Worm (Caenorhabditis elegans) whole organism, L4 larva: ENCODE data around the gene B0284.3.

Source experiments
- F10B5.3 ChIP-seq: sonication (generic microtip); optimal IDR thresholded peaks from 2 replicates; lab custom pipeline; 2016; ENCODE audit warnings: mild to moderate bottlenecking, missing genetic modification characterization, missing compliant biosample characterization
- F26F4.8 ChIP-seq: fragments of 200-800 bp; sonication (Bioruptor generic); conservative IDR thresholded peaks from 2 replicates; pipeline ENCODE4 v1.3.6; 2022; ENCODE audit warnings: missing genetic modification characterization, missing compliant biosample characterization
- F49E8.2 ChIP-seq: sonication (generic microtip); optimal IDR thresholded peaks from 2 replicates; lab custom pipeline; 2016; ENCODE audit warnings: missing compliant biosample characterization, mild to moderate bottlenecking, missing genetic modification characterization, borderline replicate concordance
- R02D3.7 ChIP-seq: fragments of 150-350 bp; sonication (generic microtip); optimal IDR thresholded peaks from 3 replicates; lab custom pipeline; 2014; ENCODE audit warnings: missing biosample characterization, missing genetic modification characterization
- T20F7.1 ChIP-seq: fragments of 200-800 bp; sonication (Bioruptor generic); optimal IDR thresholded peaks from 2 replicates; lab custom pipeline; 2018; ENCODE audit warnings: mild to moderate bottlenecking, missing genetic modification characterization, missing compliant biosample characterization
- Y105C5A.15 ChIP-seq: fragments of 200-800 bp; sonication (Bioruptor generic); IDR thresholded peaks from 2 replicates; pipeline ENCODE4 v1.3.6; 2022; ENCODE audit warnings: missing genetic modification characterization, missing compliant biosample characterization
- ZK337.2 ChIP-seq: fragments of 200-800 bp; sonication (Bioruptor generic); IDR thresholded peaks from 2 replicates; pipeline ENCODE4 v1.3.6; 2022; ENCODE audit warnings: missing genetic modification reagents, missing genetic modification characterization, missing compliant biosample characterization
- aha-1 ChIP-seq: fragments of 150-350 bp; peaks from one replicate; lab custom pipeline; 2014; ENCODE audit warnings: missing biosample characterization, missing genetic modification characterization
- attf-4 ChIP-seq: sonication (generic microtip); optimal IDR thresholded peaks from 3 replicates; lab custom pipeline; 2017; ENCODE audit warnings: missing biosample characterization, missing genetic modification characterization
- ceh-20 ChIP-seq: fragments of 200-800 bp; sonication (Bioruptor generic); IDR thresholded peaks from 2 replicates; pipeline ENCODE4 v1.3.6; 2022; ENCODE audit warnings: missing genetic modification reagents, missing genetic modification characterization, missing compliant biosample characterization
- ceh-44 ChIP-seq: fragments of 200-800 bp; sonication (Bioruptor generic); IDR thresholded peaks from 2 replicates; pipeline ENCODE4 v1.3.6; 2022; ENCODE audit warnings: missing genetic modification reagents, missing genetic modification characterization, missing compliant biosample characterization
- ceh-62 ChIP-seq: sonication (generic microtip); optimal IDR thresholded peaks from 2 replicates; lab custom pipeline; 2017; ENCODE audit warnings: missing biosample characterization, missing genetic modification characterization
- cey-2 ChIP-seq: sonication (generic microtip); optimal IDR thresholded peaks from 3 replicates; lab custom pipeline; 2017; ENCODE audit warnings: missing genetic modification characterization, mild to moderate bottlenecking, missing compliant biosample characterization, antibody characterized with exemption, borderline replicate concordance; ENCODE audit not compliant: insufficient read depth
- ctbp-1 ChIP-seq: fragments of 200-800 bp; sonication (Bioruptor generic); IDR thresholded peaks from 2 replicates; pipeline ENCODE4 v1.3.6; 2022; ENCODE audit warnings: missing genetic modification reagents, missing genetic modification characterization, missing compliant biosample characterization
- daf-19 ChIP-seq: fragments of 200-800 bp; sonication (Bioruptor generic); conservative IDR thresholded peaks from 2 replicates; pipeline ENCODE4 v1.3.6; 2022; ENCODE audit warnings: missing genetic modification characterization, missing compliant biosample characterization
- dmd-6 ChIP-seq: fragments of 200-800 bp; sonication (Bioruptor generic); IDR thresholded peaks from 2 replicates; pipeline ENCODE4 v1.3.6; 2022; ENCODE audit warnings: missing genetic modification reagents, missing genetic modification characterization, missing compliant biosample characterization
- dmd-8 ChIP-seq: fragments of 200-800 bp; sonication (Bioruptor generic); IDR thresholded peaks from 2 replicates; pipeline ENCODE4 v1.3.6; 2022; ENCODE audit warnings: missing genetic modification characterization, missing compliant biosample characterization
- dmd-9 ChIP-seq: fragments of 200-800 bp; sonication (Bioruptor generic); IDR thresholded peaks from 2 replicates; pipeline ENCODE4 v1.3.6; 2022; ENCODE audit warnings: missing genetic modification reagents, missing genetic modification characterization, missing compliant biosample characterization
- duxl-1 ChIP-seq: sonication (generic microtip); optimal IDR thresholded peaks from 2 replicates; lab custom pipeline; 2016; ENCODE audit warnings: mild to moderate bottlenecking, missing genetic modification characterization, moderate library complexity, missing compliant biosample characterization; ENCODE audit not compliant: poor library complexity
- fkh-10 ChIP-seq: fragments of 150-350 bp; optimal IDR thresholded peaks from 2 replicates; lab custom pipeline; 2014; ENCODE audit warnings: missing biosample characterization, missing genetic modification reagents, missing genetic modification characterization
- hif-1 ChIP-seq, 2 experiments: sonication (generic microtip); optimal IDR thresholded peaks; 2 replicates each; lab custom pipeline; 2016 to 2017; ENCODE audit warnings: missing compliant biosample characterization in 2 of 2, missing genetic modification characterization in 2 of 2, missing genetic modification reagents in 2 of 2, missing genotype in 2 of 2, mild to moderate bottlenecking in 1 of 2
- hlh-30 ChIP-seq: sonication (generic microtip); optimal IDR thresholded peaks from 2 replicates; lab custom pipeline; 2017; ENCODE audit warnings: antibody characterized with exemption, mild to moderate bottlenecking, missing genetic modification characterization, missing compliant biosample characterization; ENCODE audit not compliant: insufficient read depth
- hmg-1.1 ChIP-seq: fragments of 200-800 bp; sonication (Bioruptor generic); IDR thresholded peaks from 2 replicates; pipeline ENCODE4 v1.3.6; 2022; ENCODE audit warnings: missing genetic modification reagents, missing genetic modification characterization, missing compliant biosample characterization
- jun-1 ChIP-seq: fragments of 150-350 bp; optimal IDR thresholded peaks from 2 replicates; lab custom pipeline; 2014; ENCODE audit warnings: missing biosample characterization, missing genetic modification reagents, missing genetic modification characterization
- lin-29 ChIP-seq: fragments of 200-800 bp; sonication (Bioruptor generic); IDR thresholded peaks from 2 replicates; pipeline ENCODE4 v1.3.6; 2022; ENCODE audit warnings: missing genetic modification reagents, missing genetic modification characterization, missing compliant biosample characterization
- lin-38 ChIP-seq: fragments of 200-800 bp; sonication (Bioruptor generic); IDR thresholded peaks from 2 replicates; pipeline ENCODE4 v1.3.6; 2022; ENCODE audit warnings: missing genetic modification reagents, missing genetic modification characterization, missing compliant biosample characterization
- lin-39 ChIP-seq: fragments of 150-350 bp; optimal IDR thresholded peaks from 2 replicates; lab custom pipeline; 2014; ENCODE audit warnings: missing biosample characterization, missing genetic modification reagents, missing genetic modification characterization
- lsy-2 ChIP-seq, 2 experiments: fragments of 150-350 bp in 1 of 2; sonication (generic microtip) in 1 of 2; optimal IDR thresholded peaks; 2 replicates each; lab custom pipeline; 2014 to 2017; ENCODE audit warnings: missing biosample characterization in 2 of 2, missing genetic modification characterization in 2 of 2
- madf-5 ChIP-seq, 2 experiments: fragments of 200-800 bp; sonication (Bioruptor generic); IDR thresholded peaks; 2 replicates each; pipeline ENCODE4 v1.3.6; 2022; ENCODE audit warnings: missing compliant biosample characterization in 2 of 2, missing genetic modification characterization in 2 of 2
- madf-9 ChIP-seq: fragments of 200-800 bp; sonication (Bioruptor generic); conservative IDR thresholded peaks from 2 replicates; pipeline ENCODE4 v1.3.6; 2022; ENCODE audit warnings: missing genetic modification reagents, missing genetic modification characterization, missing compliant biosample characterization
- mdt-29 ChIP-seq: fragments of 200-800 bp; sonication (Bioruptor generic); IDR thresholded peaks from 2 replicates; pipeline ENCODE4 v1.3.6; 2022; ENCODE audit warnings: missing genetic modification reagents, missing genetic modification characterization, missing compliant biosample characterization
- mes-2 ChIP-seq: sonication (generic microtip); optimal IDR thresholded peaks from 2 replicates; lab custom pipeline; 2016; ENCODE audit warnings: missing genotype, mild to moderate bottlenecking, missing genetic modification characterization, missing compliant biosample characterization; ENCODE audit not compliant: poor library complexity, severe bottlenecking
- mxl-2 ChIP-seq: fragments of 200-800 bp; sonication (Bioruptor generic); conservative IDR thresholded peaks from 2 replicates; pipeline ENCODE4 v1.3.6; 2022; ENCODE audit warnings: missing genetic modification reagents, missing genetic modification characterization, missing compliant biosample characterization
- mxl-3 ChIP-seq: fragments of 200-800 bp; sonication (Bioruptor generic); optimal IDR thresholded peaks from 2 replicates; lab custom pipeline; 2018; ENCODE audit warnings: mild to moderate bottlenecking, missing genetic modification characterization, missing compliant biosample characterization
- nhr-28 ChIP-seq: fragments of 150-350 bp; optimal IDR thresholded peaks from 2 replicates; lab custom pipeline; 2014; ENCODE audit warnings: missing biosample characterization, missing genetic modification characterization
- nhr-42 ChIP-seq: fragments of 200-800 bp; sonication (Bioruptor generic); IDR thresholded peaks from 2 replicates; pipeline ENCODE4 v1.3.6; 2022; ENCODE audit warnings: missing genetic modification characterization, missing compliant biosample characterization
- nhr-76 ChIP-seq: fragments of 150-350 bp; optimal IDR thresholded peaks from 2 replicates; lab custom pipeline; 2014; ENCODE audit warnings: missing biosample characterization, missing genetic modification characterization
- sdz-12 ChIP-seq: fragments of 200-800 bp; sonication (Bioruptor generic); optimal IDR thresholded peaks from 2 replicates; lab custom pipeline; 2018; ENCODE audit warnings: mild to moderate bottlenecking, missing genetic modification characterization, missing compliant biosample characterization
- skn-1 ChIP-seq: fragments of 150-350 bp; optimal IDR thresholded peaks from 2 replicates; lab custom pipeline; 2014; ENCODE audit warnings: missing biosample characterization, missing genetic modification characterization
- snpc-1.2 ChIP-seq: fragments of 200-800 bp; sonication (Bioruptor generic); IDR thresholded peaks from 2 replicates; pipeline ENCODE4 v1.3.6; 2022; ENCODE audit warnings: missing genetic modification reagents, missing genetic modification characterization, missing compliant biosample characterization
- spr-1 ChIP-seq: sonication (generic microtip); optimal IDR thresholded peaks from 2 replicates; lab custom pipeline; 2016; ENCODE audit warnings: mild to moderate bottlenecking, missing genetic modification characterization, missing compliant biosample characterization
- tra-1 ChIP-seq: fragments of 200-800 bp; sonication (Bioruptor generic); IDR thresholded peaks from 2 replicates; pipeline ENCODE4 v1.3.6; 2022; ENCODE audit warnings: missing genetic modification reagents, missing genetic modification characterization, missing compliant biosample characterization
- zip-11 ChIP-seq: fragments of 200-800 bp; sonication (Bioruptor generic); IDR thresholded peaks from 2 replicates; pipeline ENCODE4 v1.3.6; 2022; ENCODE audit warnings: missing genetic modification characterization, missing compliant biosample characterization

The B0284.3 gene

DNA sequence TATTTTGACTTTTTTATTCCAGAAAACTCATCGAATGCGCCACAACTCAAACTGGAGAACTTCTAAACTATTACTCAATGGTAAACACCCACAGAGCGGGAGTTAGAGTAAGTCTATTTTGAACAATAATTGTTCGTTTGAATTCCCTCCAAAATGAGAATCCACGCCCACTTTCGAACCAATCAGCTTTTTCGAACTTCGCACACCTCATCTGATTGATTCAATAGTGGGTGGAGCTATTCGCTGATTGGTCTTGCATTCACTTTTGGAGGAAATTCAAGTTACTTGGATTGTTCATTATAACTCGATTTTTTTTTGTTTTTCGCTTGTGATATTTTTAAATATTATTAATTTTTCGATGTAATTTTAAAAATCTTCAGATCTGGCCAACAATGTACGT lies 16.2 kb upstream of the B0284.3 start:
- TF ChIP-seq snpc-1.2 (GFP tag; lab: Robert Waterston, UW) (no peak), ceh-62 (no peak), mxl-2 (GFP tag; lab: Robert Waterston, UW) (no peak), dmd-6 (GFP tag; lab: Robert Waterston, UW) (no peak), cey-2 (no peak), F10B5.3 (tag; lab: Kevin White, UChicago) (no peak), hlh-30 (tag; lab: Kevin White, UChicago) (no peak), jun-1 (no peak), dmd-8 (GFP tag; lab: Robert Waterston, UW) (no peak), skn-1 (tag; lab: Kevin White, UChicago) (no peak), R02D3.7 (tag; lab: Kevin White, UChicago) (no peak), hif-1 (tag; optimal IDR thresholded peaks at IDR 0.05; lab: Kevin White, UChicago) (no peak), lin-39 (tag; lab: Kevin White, UChicago) (no peak), F49E8.2 (tag; lab: Kevin White, UChicago) (no peak), zip-11 (GFP tag; lab: Robert Waterston, UW) (no peak), spr-1 (tag; lab: Kevin White, UChicago) (no peak)

DNA sequence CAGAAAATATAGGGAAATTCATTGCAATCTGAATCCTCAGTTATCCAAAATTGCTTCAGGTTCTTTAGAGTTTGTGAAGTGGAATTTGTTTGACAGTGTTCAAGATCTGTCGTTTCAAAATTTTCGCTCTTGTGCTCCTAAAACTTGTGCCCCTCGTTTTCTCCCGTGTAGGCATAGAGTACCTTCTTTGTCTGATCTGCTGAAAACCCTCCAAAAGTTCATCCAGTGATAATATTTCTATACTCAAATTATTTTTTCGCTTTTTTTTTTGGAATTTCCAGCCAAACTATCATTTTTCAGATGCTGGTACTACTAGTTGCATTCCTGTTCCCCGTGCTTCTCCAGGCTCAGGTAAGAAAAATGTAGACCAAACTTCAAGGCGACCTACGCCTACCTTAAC lies 14.9 kb upstream of the B0284.3 start, which contains the start of gene R07E5.4:
Gene R07E5.4 (plus strand): TSS at position 301 of the 400 bp plus-strand sequence.
- no peak for TF ChIP-seq ZK337.2
- TF ChIP-seq mxl-2 (GFP tag; lab: Robert Waterston, UW) = no peak
- TF ChIP-seq duxl-1 = no peak
- TF ChIP-seq ceh-62 = no peak
- no peak for TF ChIP-seq F10B5.3 (tag; lab: Kevin White, UChicago)
- TF ChIP-seq lin-29 (GFP tag; lab: Robert Waterston, UW) = no peak
- no peak for TF ChIP-seq ceh-44
- TF ChIP-seq dmd-8 (GFP tag; lab: Robert Waterston, UW) = no peak
- TF ChIP-seq fkh-10 = no peak
- TF ChIP-seq ceh-20 (GFP tag; lab: Robert Waterston, UW) = no peak
- no peak for TF ChIP-seq spr-1 (tag; lab: Kevin White, UChicago)
- TF ChIP-seq mxl-3 = no peak
- TF ChIP-seq attf-4 (tag; lab: Kevin White, UChicago) = no peak
- no peak for TF ChIP-seq mdt-29 (GFP tag; lab: Robert Waterston, UW)
- TF ChIP-seq sdz-12 (GFP tag; lab: Kevin White, UChicago) = no peak
- no peak for TF ChIP-seq dmd-9 (GFP tag; lab: Robert Waterston, UW)
- no peak for TF ChIP-seq nhr-76

DNA sequence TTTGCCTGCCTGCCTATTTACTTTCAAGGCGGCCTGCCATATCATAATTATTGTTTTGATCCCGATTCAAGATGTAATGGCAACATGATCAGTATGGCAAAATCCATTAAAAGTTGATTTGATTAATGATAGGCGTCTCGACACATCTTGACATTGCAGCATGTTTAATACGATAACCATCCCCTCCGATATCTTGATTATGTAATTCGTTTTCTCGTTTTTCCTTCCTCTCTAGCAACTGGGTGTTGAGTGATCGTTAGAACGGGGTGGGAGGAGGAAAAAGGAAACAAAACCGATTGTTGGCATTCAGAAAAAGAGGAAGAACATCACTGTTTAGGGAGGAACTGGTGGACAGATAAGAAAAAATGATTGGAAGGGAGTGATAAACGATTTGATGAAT lies 12.3 kb upstream of the B0284.3 start:
- TF ChIP-seq F49E8.2 (tag; lab: Kevin White, UChicago) = no peak
- TF ChIP-seq aha-1 (tag; lab: Kevin White, UChicago) = peak; percentile 38

DNA sequence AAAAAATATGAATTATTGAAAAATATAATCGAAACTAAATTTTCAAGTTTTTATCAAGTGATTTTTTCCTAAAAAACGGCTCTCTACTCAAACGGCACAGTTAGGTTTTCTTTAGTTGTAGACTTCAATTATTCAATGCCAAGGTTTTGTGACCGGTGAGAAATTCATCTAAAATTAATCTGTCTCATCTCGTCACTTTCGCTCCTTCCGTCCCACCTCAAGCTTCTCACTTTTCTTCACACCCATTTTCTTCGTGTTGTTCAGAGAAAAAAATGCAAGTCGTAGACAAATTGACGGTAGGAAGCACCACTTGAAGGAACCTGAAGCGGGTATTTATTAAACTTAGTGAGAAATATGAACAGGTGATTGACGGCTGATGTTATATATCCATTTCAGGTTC lies 11.7 kb upstream of the B0284.3 start:
- no peak for TF ChIP-seq ctbp-1 (GFP tag; lab: Robert Waterston, UW)
- TF ChIP-seq R02D3.7 (tag; lab: Kevin White, UChicago) = no peak
- TF ChIP-seq F49E8.2 (tag; lab: Kevin White, UChicago) = no peak
- TF ChIP-seq hmg-1.1 (GFP tag; lab: Robert Waterston, UW) = no peak
- no peak for TF ChIP-seq skn-1 (tag; lab: Kevin White, UChicago)
- no peak for TF ChIP-seq F26F4.8 (GFP tag; lab: Robert Waterston, UW)
- no peak for TF ChIP-seq tra-1 (GFP tag; lab: Robert Waterston, UW)
- no peak for TF ChIP-seq nhr-28 (tag; lab: Kevin White, UChicago)
- TF ChIP-seq zip-11 (GFP tag; lab: Robert Waterston, UW) = no peak
- no peak for TF ChIP-seq lsy-2 (tag; optimal IDR thresholded peaks at IDR 0.05; lab: Kevin White, UChicago)
- TF ChIP-seq lin-38 = no peak
- TF ChIP-seq nhr-42 (GFP tag; lab: Robert Waterston, UW) = no peak
- no peak for TF ChIP-seq T20F7.1 (GFP tag; lab: Kevin White, UChicago)
- no peak for TF ChIP-seq madf-9 (GFP tag; lab: Robert Waterston, UW)
- TF ChIP-seq Y105C5A.15 (GFP tag; lab: Robert Waterston, UW) = no peak
- no peak for TF ChIP-seq madf-5 (GFP tag; IDR thresholded peaks at IDR 0.05; lab: Robert Waterston, UW)
- TF ChIP-seq mes-2 (tag; lab: Kevin White, UChicago) = no peak
- TF ChIP-seq daf-19 (GFP tag; lab: Robert Waterston, UW) = no peak
- no peak for TF ChIP-seq dmd-6 (GFP tag; lab: Robert Waterston, UW)
